Worm (Caenorhabditis elegans) whole organism, L4 larva: ENCODE data around the gene C04G6.11.

Experiments used
- D1046.2 ChIP-seq: fragments of 200-800 bp; sonication (Bioruptor generic); IDR thresholded peaks from 2 replicates; pipeline ENCODE4 v1.3.6; 2022; ENCODE audit warnings: missing genetic modification characterization, missing compliant biosample characterization
- F37D6.2 ChIP-seq: sonication (generic microtip); optimal IDR thresholded peaks from 2 replicates; lab custom pipeline; 2016; ENCODE audit warnings: mild to moderate bottlenecking, missing genetic modification characterization, missing compliant biosample characterization
- egl-43 ChIP-seq: fragments of 200-800 bp; sonication (Bioruptor generic); IDR thresholded peaks from 2 replicates; pipeline ENCODE4 v1.3.6; 2022; ENCODE audit warnings: missing genetic modification reagents, missing genetic modification characterization, missing compliant biosample characterization
- nhr-237 ChIP-seq: sonication (generic microtip); optimal IDR thresholded peaks from 2 replicates; lab custom pipeline; 2017; ENCODE audit warnings: missing biosample characterization, missing genetic modification characterization
- nhr-6 ChIP-seq: fragments of 150-350 bp; optimal IDR thresholded peaks from 2 replicates; lab custom pipeline; 2014; ENCODE audit warnings: missing biosample characterization, missing genetic modification characterization
- ztf-11 ChIP-seq: fragments of 150-350 bp; optimal IDR thresholded peaks from 2 replicates; lab custom pipeline; 2014; ENCODE audit warnings: missing biosample characterization, missing genetic modification characterization

DNA sequence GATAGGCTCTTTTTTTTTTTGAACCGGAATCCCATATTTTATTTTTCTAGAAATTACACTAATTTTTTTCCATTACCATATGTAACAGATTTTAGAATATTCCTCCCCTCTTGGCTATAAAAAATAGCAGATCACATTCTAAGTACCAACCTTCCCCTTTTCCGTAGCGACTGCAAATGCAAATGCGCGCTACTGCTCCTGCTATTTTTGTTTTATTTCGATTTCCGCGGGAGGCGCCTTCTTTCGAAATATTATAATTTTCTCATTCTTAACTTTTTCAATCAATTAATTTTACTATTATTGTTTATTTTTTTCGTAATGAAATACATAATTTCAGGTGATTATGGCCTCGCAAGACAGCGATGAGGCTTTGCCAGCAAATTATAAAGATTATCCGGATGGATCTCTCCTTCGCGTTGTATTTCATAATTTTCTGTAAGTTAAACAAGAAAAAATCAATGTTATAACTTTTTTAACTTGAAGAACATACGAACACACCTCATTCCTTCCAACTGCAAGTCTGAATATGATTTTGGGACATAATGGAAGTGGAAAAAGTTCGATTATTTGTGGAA lies 41.8 kb downstream of the C04G6.11 start, which contains the start of gene smc-5:
- TF ChIP-seq ztf-11 (tag; lab: Kevin White, UChicago) = no peak
- no peak for TF ChIP-seq D1046.2 (GFP tag; lab: Robert Waterston, UW)
- no peak for TF ChIP-seq egl-43 (GFP tag; lab: Robert Waterston, UW)
- TF ChIP-seq nhr-6 (tag; lab: Kevin White, UChicago) = peak; percentile 56
- no peak for TF ChIP-seq nhr-237 (tag; lab: Kevin White, UChicago)
- TF ChIP-seq F37D6.2 (tag; lab: Kevin White, UChicago) = peak; percentile 11
